Fruit fly (Drosophila melanogaster): ENCODE data around the gene CG13970.

Gene CG13970

dm6 chr2L:20082155-20082964 lies 21.6 kb downstream of the CG13970 start:
- TF ChIP-seq B-H1 (GFP tag; IDR thresholded peaks at IDR 0.05) (no peak), Rfx (GFP tag; IDR thresholded peaks at IDR 0.05) (peak; percentile 21; the same call in 1 of the 2 replicates), eve (GFP tag; optimal IDR thresholded peaks at IDR 0.05) (peak in 1 of 2 experiments; percentile 54), p53 (GFP tag; optimal IDR thresholded peaks at IDR 0.05) (peak; percentile 49), sens (GFP tag) (peak; percentile 21), Drgx (GFP tag; IDR thresholded peaks at IDR 0.05) (0 out of 2 replicates have a peak, but pooled peaks have one; percentile 29), Blimp-1 (GFP tag; optimal IDR thresholded peaks at IDR 0.05) (no peak), CG8478 (optimal IDR thresholded peaks at IDR 0.05) (peak; percentile 39), CG11085 (GFP tag; IDR thresholded peaks at IDR 0.05) (no peak), so (GFP tag; IDR thresholded peaks at IDR 0.05) (0 out of 3 replicates have a peak, but pooled peaks have one; percentile 28), Doc2 (GFP tag; IDR thresholded peaks at IDR 0.05) (no peak), Sox102F (GFP tag; optimal IDR thresholded peaks at IDR 0.05) (peak; percentile 15), amos (GFP tag; IDR thresholded peaks at IDR 0.05; ENCODE audit: partially characterized antibody) (0 out of 2 replicates have a peak, but pooled peaks have one; percentile 5), Eip74EF (GFP tag; optimal IDR thresholded peaks at IDR 0.05) (peak in 1 of 2 experiments; percentile 61), sqz (GFP tag; optimal IDR thresholded peaks at IDR 0.05) (peak; percentile 16), br (optimal IDR thresholded peaks at IDR 0.05) (no peak), CG13624 (GFP tag; optimal IDR thresholded peaks at IDR 0.05) (peak; percentile 0), nom (GFP tag; optimal IDR thresholded peaks at IDR 0.05) (peak; percentile 28), CG2120 (GFP tag; optimal IDR thresholded peaks at IDR 0.05) (peak; percentile 13), Dbx (GFP tag; IDR thresholded peaks at IDR 0.05) (0 out of 3 replicates have a peak, but pooled peaks have one; percentile 30), Ets65A (GFP tag) (peak; percentile 34), slbo (GFP tag; IDR thresholded peaks at IDR 0.05) (peak; percentile 37; the same call in 1 of the 2 replicates), CG11093 (GFP tag; IDR thresholded peaks at IDR 0.05) (0 out of 3 replicates have a peak, but pooled peaks have one; percentile 20), CG10321 (GFP tag; IDR thresholded peaks at IDR 0.05) (peak; percentile 75), CG30403 (GFP tag; optimal IDR thresholded peaks at IDR 0.05) (peak; percentile 1), Deaf1 (tag; optimal IDR thresholded peaks at IDR 0.05) (peak; percentile 16), nerfin-2 (GFP tag; IDR thresholded peaks at IDR 0.05; ENCODE audit: partially characterized antibody) (0 out of 2 replicates have a peak, but pooled peaks have one; percentile 21), Meics (GFP tag; optimal IDR thresholded peaks at IDR 0.05) (peak; percentile 95), row (GFP tag; IDR thresholded peaks at IDR 0.05) (peak; percentile 16; the same call in 1 of the 3 replicates), HLH4C (GFP tag; IDR thresholded peaks at IDR 0.05; ENCODE audit: partially characterized antibody) (no peak), sens-2 (GFP tag; IDR thresholded peaks at IDR 0.05) (0 out of 2 replicates have a peak, but pooled peaks have one; percentile 16), Hmr (GFP tag; optimal IDR thresholded peaks at IDR 0.05) (peak; percentile 4), Med (GFP tag) (peak; percentile 25), fd64A (GFP tag; optimal IDR thresholded peaks at IDR 0.05) (no peak), CG13296 (GFP tag; optimal IDR thresholded peaks at IDR 0.05) (peak; percentile 9), CG14014 (GFP tag; IDR thresholded peaks at IDR 0.05) (0 out of 2 replicates have a peak, but pooled peaks have one; percentile 33), lab (GFP tag; optimal IDR thresholded peaks at IDR 0.05) (peak; percentile 21), stwl (tag; optimal IDR thresholded peaks at IDR 0.05) (no peak), lmd (GFP tag; IDR thresholded peaks at IDR 0.05) (0 out of 2 replicates have a peak, but pooled peaks have one; percentile 18), gem (tag; optimal IDR thresholded peaks at IDR 0.05) (peak; percentile 6), Xbp1 (GFP tag; optimal IDR thresholded peaks at IDR 0.05) (peak; percentile 35), CG6683 (GFP tag; optimal IDR thresholded peaks at IDR 0.05) (no peak), ken (GFP tag; IDR thresholded peaks at IDR 0.05) (0 out of 3 replicates have a peak, but pooled peaks have one; percentile 41), CG6854 (GFP tag; optimal IDR thresholded peaks at IDR 0.05) (no peak), chinmo (GFP tag; IDR thresholded peaks at IDR 0.05; ENCODE audit: partially characterized antibody) (0 out of 4 replicates have a peak, but pooled peaks have one; percentile 45), wdn (GFP tag; IDR thresholded peaks at IDR 0.05) (peak; percentile 47; the same call in 1 of the 2 replicates)

All from whole organism, embryonic.